Fruit fly (Drosophila melanogaster) whole organism, embryonic: ENCODE results near the gene Rab14.
A peak's percentile ranks its signal among the peaks of the same experiment; 100 is the strongest.

ENCODE experiments used
- ATbp ChIP-seq: fragments of 200-800 bp; sonication (Bioruptor generic); optimal IDR thresholded peaks from 2 replicates; lab custom pipeline; 2017; ENCODE audit warnings: missing biosample characterization, mild to moderate bottlenecking, missing genetic modification characterization, missing genetic modification reagents
- Awh ChIP-seq: fragments of 200-800 bp; sonication (Bioruptor generic); IDR thresholded peaks from 2 replicates; pipeline ENCODE4, ENCODE4 v1.3.6; 2022; ENCODE audit warnings: missing biosample characterization, missing genetic modification characterization
- CG11398 ChIP-seq: fragments of 200-800 bp; sonication (Bioruptor generic); optimal IDR thresholded peaks from 2 replicates; lab custom pipeline; 2016; ENCODE audit warnings: missing biosample characterization, missing genetic modification characterization
- CG11560 ChIP-seq: fragments of 200-800 bp; sonication (Bioruptor generic); IDR thresholded peaks from 3 replicates; pipeline ENCODE4 v1.3.6; 2022; ENCODE audit warnings: missing biosample characterization, missing genetic modification characterization
- CG12071 ChIP-seq: fragments of 200-800 bp; sonication (Bioruptor generic); optimal IDR thresholded peaks from 3 replicates; lab custom pipeline; 2018; ENCODE audit warnings: missing biosample characterization, mild to moderate bottlenecking, missing genetic modification characterization
- CG12391 ChIP-seq: fragments of 200-800 bp; sonication (Bioruptor generic); optimal IDR thresholded peaks from 3 replicates; lab custom pipeline; 2018; ENCODE audit warnings: missing biosample characterization, mild to moderate bottlenecking, missing genetic modification characterization, moderate library complexity
- CG12744 ChIP-seq: fragments of 200-800 bp; sonication (Bioruptor generic); optimal IDR thresholded peaks from 2 replicates; lab custom pipeline; 2016; ENCODE audit warnings: missing biosample characterization, missing genetic modification characterization
- CG13775 ChIP-seq: fragments of 200-800 bp; sonication (Bioruptor generic); optimal IDR thresholded peaks from 3 replicates; lab custom pipeline; 2017; ENCODE audit warnings: missing biosample characterization, mild to moderate bottlenecking, missing genetic modification characterization
- CG14667 ChIP-seq: fragments of 200-800 bp; sonication (Bioruptor generic); IDR thresholded peaks from 2 replicates; pipeline ENCODE4 v1.3.6; 2022; ENCODE audit warnings: missing biosample characterization, missing genetic modification characterization
- CG15073 ChIP-seq: fragments of 200-800 bp; sonication (Bioruptor generic); optimal IDR thresholded peaks from 2 replicates; lab custom pipeline; 2016; ENCODE audit warnings: missing biosample characterization, missing genetic modification characterization
- CG15514 ChIP-seq: fragments of 200-800 bp; sonication (Bioruptor generic); optimal IDR thresholded peaks from 3 replicates; lab custom pipeline; 2017; ENCODE audit warnings: missing biosample characterization, missing genetic modification characterization, mild to moderate bottlenecking, moderate library complexity, missing genetic modification reagents
- CG15696 ChIP-seq: fragments of 200-800 bp; sonication (Bioruptor generic); optimal IDR thresholded peaks from 2 replicates; lab custom pipeline; 2019; ENCODE audit warnings: missing biosample characterization, mild to moderate bottlenecking, missing genetic modification characterization, moderate library complexity
- CG16815 ChIP-seq: fragments of 200-800 bp; sonication (Bioruptor generic); optimal IDR thresholded peaks from 3 replicates; lab custom pipeline; 2017; ENCODE audit warnings: missing biosample characterization, mild to moderate bottlenecking, missing genetic modification characterization
- CG17385 ChIP-seq: fragments of 200-800 bp; sonication (Bioruptor generic); optimal IDR thresholded peaks from 3 replicates; lab custom pipeline; 2018; ENCODE audit warnings: missing biosample characterization, mild to moderate bottlenecking, missing genetic modification characterization
- CG18764 ChIP-seq: fragments of 200-800 bp; sonication (Bioruptor generic); optimal IDR thresholded peaks from 3 replicates; lab custom pipeline; 2016; ENCODE audit warnings: missing biosample characterization, missing genetic modification characterization
- CG30020 ChIP-seq: fragments of 200-800 bp; optimal IDR thresholded peaks from 2 replicates; lab custom pipeline; 2019; ENCODE audit warnings: missing biosample characterization, mild to moderate bottlenecking, missing genetic modification characterization, moderate library complexity
- CG33557 ChIP-seq: fragments of 200-800 bp; sonication (Bioruptor generic); optimal IDR thresholded peaks from 2 replicates; lab custom pipeline; 2019; ENCODE audit warnings: missing biosample characterization, mild to moderate bottlenecking, missing genetic modification characterization, moderate library complexity
- CG34224 ChIP-seq: fragments of 200-800 bp; sonication (Bioruptor generic); IDR thresholded peaks from 3 replicates; pipeline ENCODE4 v1.3.6; 2022; ENCODE audit warnings: missing biosample characterization, missing genetic modification characterization; ENCODE audit not compliant: partially characterized antibody
- CG3847 ChIP-seq: fragments of 200-800 bp; sonication (Bioruptor generic); IDR thresholded peaks from 2 replicates; pipeline ENCODE4 v1.3.6; 2022; ENCODE audit warnings: missing biosample characterization, missing genetic modification characterization
- CG4424 ChIP-seq: fragments of 200-800 bp; sonication (Bioruptor generic); optimal IDR thresholded peaks from 3 replicates; lab custom pipeline; 2016; ENCODE audit warnings: missing biosample characterization, missing genetic modification characterization
- CG5953 ChIP-seq: fragments of 200-800 bp; sonication (Bioruptor generic); IDR thresholded peaks from 2 replicates; pipeline ENCODE4 v1.3.6; 2022; ENCODE audit warnings: missing biosample characterization, missing genetic modification characterization
- CG6175 ChIP-seq: fragments of 200-800 bp; sonication (Bioruptor generic); IDR thresholded peaks from 3 replicates; pipeline ENCODE4 v1.3.6; 2022; ENCODE audit warnings: missing biosample characterization, missing genetic modification characterization
- CG8290 ChIP-seq, 3 experiments: fragments of 200-800 bp; sonication (Bioruptor generic); optimal IDR thresholded peaks; 2 replicates each; lab custom pipeline; 2016 to 2019; ENCODE audit warnings: missing biosample characterization in 3 of 3, missing genetic modification characterization in 3 of 3, mild to moderate bottlenecking in 2 of 3, moderate library complexity in 1 of 3
- Dad ChIP-seq: fragments of 200-800 bp; sonication (Bioruptor generic); optimal IDR thresholded peaks from 3 replicates; lab custom pipeline; 2016; ENCODE audit warnings: missing biosample characterization, missing genetic modification characterization
- Dref ChIP-seq: fragments of 200-800 bp; sonication (Bioruptor generic); IDR thresholded peaks from 2 replicates; pipeline ENCODE4 v1.3.6; 2022; ENCODE audit warnings: missing biosample characterization, missing genetic modification characterization
- E2f1 ChIP-seq: fragments of 200-800 bp; sonication (Bioruptor generic); IDR thresholded peaks from 2 replicates; pipeline ENCODE4 v1.3.6; 2022; ENCODE audit warnings: missing biosample characterization, missing genetic modification characterization
- HHEX ChIP-seq: fragments of 200-800 bp; sonication (Bioruptor generic); optimal IDR thresholded peaks from 3 replicates; lab custom pipeline; 2017; ENCODE audit warnings: missing biosample characterization, mild to moderate bottlenecking, missing genetic modification characterization, missing genetic modification reagents
- HLHmδ ChIP-seq: fragments of 200-800 bp; sonication (Bioruptor generic); optimal IDR thresholded peaks from 2 replicates; lab custom pipeline; 2018; ENCODE audit warnings: missing biosample characterization, mild to moderate bottlenecking, missing genetic modification characterization, moderate library complexity
- Hr78 ChIP-seq, 2 experiments: fragments of 200-800 bp in 1 of 2; fragments of >200 bp in 1 of 2; sonication (Bioruptor generic) in 1 of 2; optimal IDR thresholded peaks; 2 replicates each; lab custom pipeline; 2017 to 2019; ENCODE audit warnings: missing biosample characterization in 2 of 2, missing genetic modification characterization in 2 of 2, mild to moderate bottlenecking in 1 of 2, moderate library complexity in 1 of 2
- Oli ChIP-seq: fragments of 200-800 bp; sonication (Bioruptor generic); optimal IDR thresholded peaks from 2 replicates; lab custom pipeline; 2018; ENCODE audit warnings: missing biosample characterization, mild to moderate bottlenecking, missing genetic modification characterization, moderate library complexity
- Optix ChIP-seq: fragments of 200-800 bp; sonication (Bioruptor generic); IDR thresholded peaks from 3 replicates; pipeline ENCODE4 v1.3.6; 2022; ENCODE audit warnings: missing biosample characterization, missing genetic modification characterization
- Spps ChIP-seq: fragments of 200-800 bp; sonication (Bioruptor generic); optimal IDR thresholded peaks from 2 replicates; lab custom pipeline; 2018; ENCODE audit warnings: missing biosample characterization, mild to moderate bottlenecking, missing genetic modification characterization
- Sry-δ ChIP-seq: fragments of 200-800 bp; sonication (Bioruptor generic); optimal IDR thresholded peaks from 2 replicates; lab custom pipeline; 2016; ENCODE audit warnings: missing biosample characterization, missing genetic modification characterization
- Taf1 ChIP-seq: fragments of 200-800 bp; sonication (Bioruptor generic); IDR thresholded peaks from 2 replicates; pipeline ENCODE4 v1.3.6; 2022; ENCODE audit warnings: missing biosample characterization, missing genetic modification characterization
- Xbp1 ChIP-seq: fragments of 200-800 bp; sonication (Bioruptor generic); optimal IDR thresholded peaks from 3 replicates; lab custom pipeline; 2016; ENCODE audit warnings: missing biosample characterization, mild to moderate bottlenecking, missing genetic modification characterization
- al ChIP-seq: fragments of 200-800 bp; sonication (Bioruptor generic); IDR thresholded peaks from 2 replicates; pipeline ENCODE4 v1.3.6; 2022; ENCODE audit warnings: missing biosample characterization, missing genetic modification characterization
- az2 ChIP-seq: fragments of 200-800 bp; sonication (Bioruptor generic); optimal IDR thresholded peaks from 3 replicates; lab custom pipeline; 2016; ENCODE audit warnings: missing biosample characterization, missing genetic modification characterization
- cad ChIP-seq: fragments of >200 bp; optimal IDR thresholded peaks from 2 replicates; lab custom pipeline; 2017; ENCODE audit warnings: missing biosample characterization, missing genetic modification characterization
- disco-r ChIP-seq: fragments of 200-800 bp; sonication (Bioruptor generic); optimal IDR thresholded peaks from 2 replicates; lab custom pipeline; 2016; ENCODE audit warnings: missing biosample characterization, missing genetic modification characterization
- dysf ChIP-seq: fragments of 200-800 bp; sonication (Bioruptor generic); IDR thresholded peaks from 3 replicates; pipeline ENCODE4 v1.3.6; 2022; ENCODE audit warnings: missing biosample characterization, missing genetic modification characterization
- exex ChIP-seq: fragments of 200-800 bp; sonication (Bioruptor generic); optimal IDR thresholded peaks from 4 replicates; lab custom pipeline; 2018; ENCODE audit warnings: missing biosample characterization, mild to moderate bottlenecking, missing genetic modification characterization, moderate library complexity
- fru ChIP-seq: fragments of >200 bp; optimal IDR thresholded peaks from 2 replicates; lab custom pipeline; 2017
- jing ChIP-seq: fragments of 200-800 bp; sonication (Bioruptor generic); optimal IDR thresholded peaks from 2 replicates; lab custom pipeline; 2018; ENCODE audit warnings: missing biosample characterization, mild to moderate bottlenecking, missing genetic modification characterization
- lbe ChIP-seq: fragments of 200-800 bp; sonication (Bioruptor generic); optimal IDR thresholded peaks from 2 replicates; lab custom pipeline; 2016; ENCODE audit warnings: missing biosample characterization, mild to moderate bottlenecking, missing genetic modification characterization
- nau ChIP-seq: fragments of 200-800 bp; sonication (Bioruptor generic); optimal IDR thresholded peaks from 3 replicates; lab custom pipeline; 2017; ENCODE audit warnings: missing biosample characterization, mild to moderate bottlenecking, missing genetic modification characterization, missing genetic modification reagents
- nom ChIP-seq: fragments of 200-800 bp; sonication (Bioruptor generic); optimal IDR thresholded peaks from 2 replicates; lab custom pipeline; 2017; ENCODE audit warnings: missing biosample characterization, missing genetic modification characterization, mild to moderate bottlenecking, moderate library complexity, missing genetic modification reagents
- otp ChIP-seq: fragments of 200-800 bp; sonication (Bioruptor generic); IDR thresholded peaks from 3 replicates; pipeline ENCODE4, ENCODE4 v1.3.6; 2022; ENCODE audit warnings: missing biosample characterization, missing genetic modification characterization
- repo ChIP-seq: fragments of 200-800 bp; sonication (Bioruptor generic); optimal IDR thresholded peaks from 2 replicates; lab custom pipeline; 2016; ENCODE audit warnings: missing biosample characterization, missing genetic modification characterization
- wdn ChIP-seq: fragments of 200-800 bp; sonication (Bioruptor generic); IDR thresholded peaks from 2 replicates; pipeline ENCODE4 v1.3.6; 2022; ENCODE audit warnings: missing biosample characterization, missing genetic modification characterization
- z ChIP-seq: fragments of 200-800 bp; sonication (Bioruptor generic); IDR thresholded peaks from 3 replicates; pipeline ENCODE4 v1.3.6; 2022; ENCODE audit warnings: missing biosample characterization, missing genetic modification characterization

Gene Rab14

dm6 chr2L:14358780-14359462, 4.0 kb downstream of the Rab14 start, which contains the start of gene Pgant35A (continued):
- peak; percentile 47 for TF ChIP-seq CG17385 (GFP tag; lab: Kevin White, UChicago)
- no peak for TF ChIP-seq cad
- TF ChIP-seq jing (GFP tag; lab: Kevin White, UChicago): no peak
- TF ChIP-seq Oli: peak; percentile 22
- TF ChIP-seq CG12071 (GFP tag; lab: Kevin White, UChicago): no peak
- TF ChIP-seq dysf: peak; percentile 14; the same call in 1 of the 3 replicates
- no peak for TF ChIP-seq al
- no peak for TF ChIP-seq CG34224 (GFP tag; lab: Robert Waterston, UW)
- TF ChIP-seq CG11398 (GFP tag; lab: Kevin White, UChicago): no peak
- TF ChIP-seq CG14667 (GFP tag; lab: Robert Waterston, UW): no peak
- TF ChIP-seq lbe (GFP tag; lab: Kevin White, UChicago): no peak
- TF ChIP-seq Dad (GFP tag; lab: Kevin White, UChicago): no peak
- no peak for TF ChIP-seq fru (lab: Kevin White, UChicago)
- TF ChIP-seq CG4424 (GFP tag; lab: Kevin White, UChicago): no peak
- no peak for TF ChIP-seq CG12744 (GFP tag; lab: Kevin White, UChicago)
- TF ChIP-seq az2: peak; percentile 28
- TF ChIP-seq E2f1 (GFP tag; lab: Robert Waterston, UW): no peak
- TF ChIP-seq disco-r (GFP tag; lab: Kevin White, UChicago): no peak
- TF ChIP-seq CG15073 (GFP tag; lab: Kevin White, UChicago): no peak
- no peak for TF ChIP-seq ATbp (GFP tag; lab: Kevin White, UChicago)
- peak; percentile 60 for TF ChIP-seq CG30020 (tag; lab: Kevin White, UChicago)
- no peak for TF ChIP-seq nau (GFP tag; lab: Kevin White, UChicago)
- no peak for TF ChIP-seq nom (GFP tag; lab: Kevin White, UChicago)
- peak; percentile 50 for TF ChIP-seq CG13775 (GFP tag; lab: Kevin White, UChicago)
- no peak for TF ChIP-seq CG16815
- no peak for TF ChIP-seq HHEX
- no peak for TF ChIP-seq CG33557
- peak; percentile 13 for TF ChIP-seq exex (tag; lab: Kevin White, UChicago)
- no peak for TF ChIP-seq CG5953
- peak; percentile 71 for TF ChIP-seq CG12391 (tag; lab: Kevin White, UChicago)
- no peak for TF ChIP-seq Awh (GFP tag; lab: Robert Waterston, UW)
- TF ChIP-seq Taf1 (GFP tag; lab: Robert Waterston, UW): no peak
- no peak for TF ChIP-seq HLHmδ
- TF ChIP-seq Optix (GFP tag; lab: Robert Waterston, UW): no peak
- TF ChIP-seq Dref (GFP tag; lab: Robert Waterston, UW): no peak
- no peak for TF ChIP-seq z (GFP tag; lab: Robert Waterston, UW)
- TF ChIP-seq CG8290 (GFP tag; optimal IDR thresholded peaks at IDR 0.05; lab: Kevin White, UChicago): no peak
- TF ChIP-seq CG8290 (tag; optimal IDR thresholded peaks at IDR 0.05; lab: Kevin White, UChicago): peak in 1 of 2 experiments; percentile 37
- no peak for TF ChIP-seq Hr78 (GFP tag; optimal IDR thresholded peaks at IDR 0.05; lab: Kevin White, UChicago)
- no peak for TF ChIP-seq CG11560 (tag; lab: Robert Waterston, UW)
- peak; percentile 11 for TF ChIP-seq Xbp1 (GFP tag; lab: Kevin White, UChicago)
- no peak for TF ChIP-seq CG3847 (GFP tag; lab: Robert Waterston, UW)
- TF ChIP-seq Sry-δ (GFP tag; lab: Kevin White, UChicago): peak; percentile 28
- no peak for TF ChIP-seq wdn (GFP tag; lab: Robert Waterston, UW)
- TF ChIP-seq CG6175: no peak
- TF ChIP-seq otp: no peak
- no peak for TF ChIP-seq Spps
- peak; percentile 23 for TF ChIP-seq CG15514 (GFP tag; lab: Kevin White, UChicago)
- no peak for TF ChIP-seq repo (GFP tag; lab: Kevin White, UChicago)
- TF ChIP-seq CG18764 (GFP tag; lab: Kevin White, UChicago): no peak
- peak; percentile 22 for TF ChIP-seq CG15696 (tag; lab: Kevin White, UChicago)
